Fruit fly (Drosophila melanogaster) whole organism, embryonic: ENCODE results near the gene numb.

Experiments
- Adf1 ChIP-seq: fragments of 200-800 bp; sonication (Bioruptor generic); IDR thresholded peaks from 2 replicates; pipeline ENCODE4 v1.3.6; 2022; ENCODE audit warnings: missing biosample characterization, missing genetic modification characterization
- Bteb2 ChIP-seq: fragments of 200-800 bp; sonication (Bioruptor generic); optimal IDR thresholded peaks from 2 replicates; lab custom pipeline; 2016; ENCODE audit warnings: missing biosample characterization, missing genetic modification characterization
- CG10274 ChIP-seq: fragments of 200-800 bp; sonication (Bioruptor generic); optimal IDR thresholded peaks from 3 replicates; lab custom pipeline; 2017; ENCODE audit warnings: missing biosample characterization, mild to moderate bottlenecking, missing genetic modification characterization
- CG10462 ChIP-seq: fragments of 200-800 bp; sonication (Bioruptor generic); optimal IDR thresholded peaks from 2 replicates; lab custom pipeline; 2016; ENCODE audit warnings: missing biosample characterization, missing genetic modification characterization
- CG10565 ChIP-seq: fragments of 200-800 bp; sonication (Bioruptor generic); optimal IDR thresholded peaks from 3 replicates; lab custom pipeline; 2016; ENCODE audit warnings: missing biosample characterization, mild to moderate bottlenecking, missing genetic modification characterization
- CG11085 ChIP-seq: fragments of 200-800 bp; sonication (Bioruptor generic); IDR thresholded peaks from 2 replicates; pipeline ENCODE4 v1.3.6; 2022; ENCODE audit warnings: missing biosample characterization, missing genetic modification characterization
- CG11093 ChIP-seq: fragments of 200-800 bp; sonication (Bioruptor generic); IDR thresholded peaks from 3 replicates; pipeline ENCODE4 v1.3.6; 2022; ENCODE audit warnings: missing biosample characterization, missing genetic modification characterization
- CG12391 ChIP-seq: fragments of 200-800 bp; sonication (Bioruptor generic); optimal IDR thresholded peaks from 3 replicates; lab custom pipeline; 2018; ENCODE audit warnings: missing biosample characterization, mild to moderate bottlenecking, missing genetic modification characterization, moderate library complexity
- CG13296 ChIP-seq: fragments of 200-800 bp; sonication (Bioruptor generic); optimal IDR thresholded peaks from 3 replicates; lab custom pipeline; 2018; ENCODE audit warnings: missing biosample characterization, mild to moderate bottlenecking, missing genetic modification characterization
- CG15601 ChIP-seq: fragments of 200-800 bp; sonication (Bioruptor generic); optimal IDR thresholded peaks from 3 replicates; lab custom pipeline; 2019; ENCODE audit warnings: missing biosample characterization, mild to moderate bottlenecking, missing genetic modification characterization, moderate library complexity
- CG17328 ChIP-seq: fragments of 200-800 bp; sonication (Bioruptor generic); IDR thresholded peaks from 2 replicates; pipeline ENCODE4 v1.3.6; 2022; ENCODE audit warnings: missing biosample characterization, missing genetic modification characterization
- CG18262 ChIP-seq: fragments of 200-800 bp; optimal IDR thresholded peaks from 3 replicates; lab custom pipeline; 2019; ENCODE audit warnings: missing biosample characterization, mild to moderate bottlenecking, missing genetic modification characterization, moderate library complexity
- CG2120 ChIP-seq: fragments of 200-800 bp; sonication (Bioruptor generic); optimal IDR thresholded peaks from 3 replicates; lab custom pipeline; 2016; ENCODE audit warnings: missing biosample characterization, missing genetic modification characterization
- CG30020 ChIP-seq: fragments of 200-800 bp; optimal IDR thresholded peaks from 2 replicates; lab custom pipeline; 2019; ENCODE audit warnings: missing biosample characterization, mild to moderate bottlenecking, missing genetic modification characterization, moderate library complexity
- CG30403 ChIP-seq: fragments of 200-800 bp; sonication (Bioruptor generic); optimal IDR thresholded peaks from 3 replicates; lab custom pipeline; 2016; ENCODE audit warnings: missing biosample characterization, missing genetic modification characterization
- CG32772 ChIP-seq: fragments of 200-800 bp; sonication (Bioruptor generic); IDR thresholded peaks from 2 replicates; pipeline ENCODE4 v1.3.6; 2022; ENCODE audit warnings: missing biosample characterization, missing genetic modification characterization
- CG33213 ChIP-seq: fragments of 200-800 bp; sonication (Bioruptor generic); optimal IDR thresholded peaks from 3 replicates; lab custom pipeline; 2016; ENCODE audit warnings: missing biosample characterization, missing genetic modification characterization
- CG3726 ChIP-seq: fragments of 200-800 bp; sonication (Bioruptor generic); IDR thresholded peaks from 3 replicates; pipeline ENCODE4, ENCODE4 v1.3.6; 2022; ENCODE audit warnings: missing biosample characterization, missing genetic modification characterization
- CG3847 ChIP-seq: fragments of 200-800 bp; sonication (Bioruptor generic); IDR thresholded peaks from 2 replicates; pipeline ENCODE4 v1.3.6; 2022; ENCODE audit warnings: missing biosample characterization, missing genetic modification characterization
- CG4820 ChIP-seq: fragments of 200-800 bp; sonication (Bioruptor generic); optimal IDR thresholded peaks from 3 replicates; lab custom pipeline; 2016; ENCODE audit warnings: missing biosample characterization, missing genetic modification characterization
- CG6654 ChIP-seq: fragments of 200-800 bp; sonication (Bioruptor generic); optimal IDR thresholded peaks from 2 replicates; lab custom pipeline; 2017; ENCODE audit warnings: missing biosample characterization, mild to moderate bottlenecking, missing genetic modification characterization
- CG7271 ChIP-seq: fragments of 200-800 bp; sonication (Bioruptor generic); optimal IDR thresholded peaks from 2 replicates; lab custom pipeline; 2018; ENCODE audit warnings: missing biosample characterization, mild to moderate bottlenecking, missing genetic modification characterization, moderate library complexity
- CG7928 ChIP-seq: fragments of 200-800 bp; sonication (Bioruptor generic); optimal IDR thresholded peaks from 2 replicates; lab custom pipeline; 2017; ENCODE audit warnings: missing biosample characterization, mild to moderate bottlenecking, missing genetic modification characterization
- CG9215 ChIP-seq: fragments of 200-800 bp; sonication (Bioruptor generic); IDR thresholded peaks from 2 replicates; pipeline ENCODE4 v1.3.6; 2022; ENCODE audit warnings: missing biosample characterization, missing genetic modification characterization
- CG9797 ChIP-seq: fragments of 200-800 bp; sonication (Bioruptor generic); optimal IDR thresholded peaks from 3 replicates; lab custom pipeline; 2018; ENCODE audit warnings: missing biosample characterization, mild to moderate bottlenecking, missing genetic modification characterization
- CTCF ChIP-seq: fragments of 200-800 bp; sonication (Bioruptor generic); optimal IDR thresholded peaks from 2 replicates; lab custom pipeline; 2017; ENCODE audit warnings: missing biosample characterization, mild to moderate bottlenecking, missing genetic modification characterization, moderate library complexity
- Chrac-16 ChIP-seq: fragments of 200-800 bp; sonication (Bioruptor generic); optimal IDR thresholded peaks from 3 replicates; lab custom pipeline; 2016; ENCODE audit warnings: missing biosample characterization, missing genetic modification characterization
- CkIIα-i1 ChIP-seq: fragments of 200-800 bp; sonication (Bioruptor generic); IDR thresholded peaks from 2 replicates; pipeline ENCODE4 v1.3.6; 2022; ENCODE audit warnings: missing biosample characterization, missing genetic modification characterization
- CoRest ChIP-seq: fragments of 200-800 bp; sonication (Bioruptor generic); optimal IDR thresholded peaks from 3 replicates; lab custom pipeline; 2018; ENCODE audit warnings: missing biosample characterization, mild to moderate bottlenecking, missing genetic modification characterization, moderate library complexity
- CrebB ChIP-seq: fragments of 200-800 bp; sonication (Bioruptor generic); optimal IDR thresholded peaks from 3 replicates; lab custom pipeline; 2018; ENCODE audit warnings: missing biosample characterization, mild to moderate bottlenecking, missing genetic modification characterization
- HLH3B ChIP-seq: fragments of 200-800 bp; sonication (Bioruptor generic); IDR thresholded peaks from 2 replicates; pipeline ENCODE4 v1.3.6; 2022; ENCODE audit warnings: missing biosample characterization, missing genetic modification characterization
- Hr78 ChIP-seq, 2 experiments: fragments of 200-800 bp in 1 of 2; fragments of >200 bp in 1 of 2; sonication (Bioruptor generic) in 1 of 2; optimal IDR thresholded peaks; 2 replicates each; lab custom pipeline; 2017 to 2019; ENCODE audit warnings: missing biosample characterization in 2 of 2, missing genetic modification characterization in 2 of 2, mild to moderate bottlenecking in 1 of 2, moderate library complexity in 1 of 2
- NC2β ChIP-seq: fragments of 200-800 bp; sonication (Bioruptor generic); optimal IDR thresholded peaks from 2 replicates; lab custom pipeline; 2016; ENCODE audit warnings: missing biosample characterization, missing genetic modification characterization
- NK7.1 ChIP-seq: fragments of 200-800 bp; sonication (Bioruptor generic); optimal IDR thresholded peaks from 3 replicates; lab custom pipeline; 2016; ENCODE audit warnings: missing biosample characterization, missing genetic modification characterization
- Nf-YB ChIP-seq: fragments of 200-800 bp; sonication (Bioruptor generic); optimal IDR thresholded peaks from 3 replicates; lab custom pipeline; 2019; ENCODE audit warnings: missing biosample characterization, mild to moderate bottlenecking, missing genetic modification characterization, moderate library complexity
- Optix ChIP-seq: fragments of 200-800 bp; sonication (Bioruptor generic); IDR thresholded peaks from 3 replicates; pipeline ENCODE4 v1.3.6; 2022; ENCODE audit warnings: missing biosample characterization, missing genetic modification characterization
- Spps ChIP-seq: fragments of 200-800 bp; sonication (Bioruptor generic); optimal IDR thresholded peaks from 2 replicates; lab custom pipeline; 2018; ENCODE audit warnings: missing biosample characterization, mild to moderate bottlenecking, missing genetic modification characterization
- az2 ChIP-seq: fragments of 200-800 bp; sonication (Bioruptor generic); optimal IDR thresholded peaks from 3 replicates; lab custom pipeline; 2016; ENCODE audit warnings: missing biosample characterization, missing genetic modification characterization
- dm ChIP-seq: fragments of 200-800 bp; sonication (Bioruptor generic); optimal IDR thresholded peaks from 3 replicates; lab custom pipeline; 2016; ENCODE audit warnings: missing biosample characterization, missing genetic modification characterization
- eyg ChIP-seq: fragments of 200-800 bp; sonication (Bioruptor generic); optimal IDR thresholded peaks from 3 replicates; lab custom pipeline; 2016; ENCODE audit warnings: missing biosample characterization, missing genetic modification characterization
- fd96Cb ChIP-seq: fragments of 200-800 bp; sonication (Bioruptor generic); optimal IDR thresholded peaks from 2 replicates; lab custom pipeline; 2018; ENCODE audit warnings: missing biosample characterization, mild to moderate bottlenecking, missing genetic modification characterization, moderate library complexity
- h ChIP-seq: fragments of >200 bp; optimal IDR thresholded peaks from 2 replicates; lab custom pipeline; 2017
- luna ChIP-seq: fragments of 200-800 bp; sonication (Bioruptor generic); optimal IDR thresholded peaks from 2 replicates; lab custom pipeline; 2016; ENCODE audit warnings: missing biosample characterization, missing genetic modification characterization
- nmo ChIP-seq: fragments of 200-800 bp; sonication (Bioruptor generic); optimal IDR thresholded peaks from 2 replicates; lab custom pipeline; 2018; ENCODE audit warnings: missing biosample characterization, mild to moderate bottlenecking, missing genetic modification characterization, moderate library complexity
- odd ChIP-seq: fragments of 200-800 bp; sonication (Bioruptor generic); optimal IDR thresholded peaks from 2 replicates; lab custom pipeline; 2017; ENCODE audit warnings: missing biosample characterization, mild to moderate bottlenecking, missing genetic modification characterization
- sc ChIP-seq, 3 experiments: fragments of >200 bp in 2 of 3; fragments of 200-800 bp in 1 of 3; sonication (Bioruptor generic) in 1 of 3; optimal IDR thresholded peaks; 2 replicates in 2 of 3; 3 replicates in 1 of 3; lab custom pipeline; 2017; ENCODE audit warnings: mild to moderate bottlenecking in 1 of 3, missing biosample characterization in 1 of 3, missing genetic modification characterization in 1 of 3, missing genetic modification reagents in 1 of 3
- shn ChIP-seq: fragments of 200-800 bp; sonication (Bioruptor generic); optimal IDR thresholded peaks from 3 replicates; lab custom pipeline; 2016; ENCODE audit warnings: missing biosample characterization, missing genetic modification characterization
- tap ChIP-seq: fragments of 200-800 bp; optimal IDR thresholded peaks from 3 replicates; lab custom pipeline; 2019; ENCODE audit warnings: missing biosample characterization, mild to moderate bottlenecking, missing genetic modification characterization, moderate library complexity
- tna ChIP-seq: fragments of 200-800 bp; sonication (Bioruptor generic); IDR thresholded peaks from 2 replicates; pipeline ENCODE4 v1.3.6; 2022; ENCODE audit warnings: missing biosample characterization, missing genetic modification characterization; ENCODE audit not compliant: partially characterized antibody
- wor ChIP-seq: fragments of 200-800 bp; sonication (Bioruptor generic); IDR thresholded peaks from 2 replicates; pipeline ENCODE4 v1.3.6; 2022; ENCODE audit warnings: missing biosample characterization, missing genetic modification characterization
- yki ChIP-seq: fragments of >200 bp; optimal IDR thresholded peaks from 3 replicates; lab custom pipeline; 2018

The numb gene

DNA sequence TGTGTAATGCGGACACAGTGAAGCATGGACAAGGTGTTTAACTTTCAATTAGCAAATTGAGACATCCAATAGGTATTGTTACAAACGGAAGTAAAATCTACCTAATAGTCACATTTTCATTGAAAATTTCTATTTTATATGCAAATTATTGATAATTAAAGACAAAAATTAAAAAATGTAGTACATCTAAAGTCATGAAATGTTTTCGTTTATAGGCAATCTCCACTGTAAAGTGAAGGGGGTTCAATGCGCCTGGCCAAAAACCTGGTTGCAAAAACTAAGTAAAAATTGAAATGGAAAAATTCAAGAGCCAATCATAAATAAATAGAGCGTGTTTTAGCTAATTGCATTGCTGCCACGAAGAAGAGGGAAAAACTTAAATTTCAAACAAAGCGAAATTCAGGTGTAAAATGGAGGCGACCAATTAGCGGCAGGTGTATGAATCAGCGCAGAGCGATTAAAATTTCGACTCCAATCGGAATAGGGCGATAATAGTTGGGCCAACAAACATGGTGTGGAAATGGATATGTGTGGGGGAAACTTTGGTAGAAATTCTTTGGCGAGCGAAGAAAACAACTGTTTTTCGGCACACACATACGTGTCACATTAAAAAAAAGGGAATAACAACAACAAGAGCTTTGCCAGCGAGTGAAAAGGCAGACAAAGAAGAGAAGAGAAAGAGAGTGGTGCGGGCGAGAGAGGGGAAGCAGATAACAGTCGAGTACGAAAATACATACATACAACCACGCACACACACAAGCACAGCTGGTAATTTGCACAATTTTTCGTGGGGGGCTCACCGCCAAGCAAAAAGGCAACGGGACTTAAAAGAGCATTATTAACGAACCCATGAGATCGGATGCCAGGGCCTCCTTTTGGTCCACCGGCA lies 56.4 kb downstream of the numb start (continued):
- TF ChIP-seq tna (GFP tag; lab: Robert Waterston, UW) (no peak), CG6654 (GFP tag; lab: Kevin White, UChicago) (no peak), CG10565 (GFP tag; lab: Kevin White, UChicago) (no peak), CG12391 (tag; lab: Kevin White, UChicago) (peak; percentile 14), CrebB (no peak), CG2120 (GFP tag; lab: Kevin White, UChicago) (peak; percentile 27), yki (no peak), CG3847 (GFP tag; lab: Robert Waterston, UW) (peak; percentile 48; the same call in 1 of the 2 replicates), CG13296 (GFP tag; lab: Kevin White, UChicago) (peak; percentile 45), wor (GFP tag; lab: Robert Waterston, UW) (no peak), CTCF (GFP tag; lab: Kevin White, UChicago) (no peak), HLH3B (GFP tag; lab: Robert Waterston, UW) (peak; percentile 53; the same call in 1 of the 2 replicates), Adf1 (GFP tag; lab: Robert Waterston, UW) (no peak), CG17328 (GFP tag; lab: Robert Waterston, UW) (no peak), CG11085 (no peak), Hr78 (GFP tag; optimal IDR thresholded peaks at IDR 0.05; lab: Kevin White, UChicago) (no peak), Spps (tag; lab: Kevin White, UChicago) (no peak), h (lab: Kevin White, UChicago) (no peak), CG30020 (tag; lab: Kevin White, UChicago) (no peak), sc (optimal IDR thresholded peaks at IDR 0.05; lab: Kevin White, UChicago) (no peak), sc (GFP tag; optimal IDR thresholded peaks at IDR 0.05; lab: Kevin White, UChicago) (no peak), Nf-YB (GFP tag; lab: Kevin White, UChicago) (peak; percentile 48), az2 (GFP tag; lab: Kevin White, UChicago) (no peak), NK7.1 (GFP tag; lab: Kevin White, UChicago) (no peak), Chrac-16 (GFP tag; lab: Kevin White, UChicago) (no peak), CG30403 (GFP tag; lab: Kevin White, UChicago) (no peak), tap (tag; lab: Kevin White, UChicago) (peak; percentile 44), CkIIα-i1 (GFP tag; lab: Robert Waterston, UW) (no peak), CG32772 (GFP tag; lab: Robert Waterston, UW) (no peak), CoRest (peak; percentile 1), CG3726 (GFP tag; lab: Robert Waterston, UW) (no peak), dm (no peak), CG18262 (tag; lab: Kevin White, UChicago) (peak; percentile 55), CG4820 (GFP tag; lab: Kevin White, UChicago) (no peak), CG9797 (GFP tag; lab: Kevin White, UChicago) (no peak), odd (GFP tag; lab: Kevin White, UChicago) (no peak), fd96Cb (tag; lab: Kevin White, UChicago) (peak; percentile 40), CG11093 (GFP tag; lab: Robert Waterston, UW) (no peak), CG9215 (GFP tag; lab: Robert Waterston, UW) (0 out of 2 replicates have a peak, but pooled peaks have one; percentile 29), NC2β (GFP tag; lab: Kevin White, UChicago) (no peak), CG10274 (no peak), eyg (GFP tag; lab: Kevin White, UChicago) (no peak), CG10462 (no peak), Bteb2 (no peak), CG33213 (GFP tag; lab: Kevin White, UChicago) (no peak), Optix (GFP tag; lab: Robert Waterston, UW) (no peak), CG7928 (GFP tag; lab: Kevin White, UChicago) (no peak), luna (GFP tag; lab: Kevin White, UChicago) (no peak), CG7271 (no peak), shn (GFP tag; lab: Kevin White, UChicago) (no peak), nmo (GFP tag; lab: Kevin White, UChicago) (peak; percentile 50), CG15601 (tag; lab: Kevin White, UChicago) (no peak)
